Fruit fly (Drosophila melanogaster) whole organism, embryonic: ENCODE data around the gene DhpD.
A peak's percentile ranks its signal among the peaks of the same experiment; 100 is the strongest.

Experiments used
- BEAF-32 ChIP-seq: fragments of 200-800 bp; sonication (Bioruptor generic); optimal IDR thresholded peaks from 3 replicates; lab custom pipeline; 2017; ENCODE audit warnings: missing biosample characterization, missing genetic modification characterization, mild to moderate bottlenecking, moderate library complexity, missing genetic modification reagents
- CG10959 ChIP-seq: fragments of 200-800 bp; sonication (Bioruptor generic); IDR thresholded peaks from 2 replicates; pipeline ENCODE4 v1.3.6; 2022; ENCODE audit warnings: missing biosample characterization, missing genetic modification characterization
- CG11504 ChIP-seq: fragments of 200-800 bp; sonication (Bioruptor generic); optimal IDR thresholded peaks from 3 replicates; lab custom pipeline; 2019; ENCODE audit warnings: missing biosample characterization, mild to moderate bottlenecking, missing genetic modification characterization, moderate library complexity
- CG12659 ChIP-seq: fragments of 200-800 bp; sonication (Bioruptor generic); optimal IDR thresholded peaks from 3 replicates; lab custom pipeline; 2017; ENCODE audit warnings: mild to moderate bottlenecking, missing biosample characterization, missing genetic modification reagents, missing genetic modification characterization
- CG12769 ChIP-seq: fragments of 200-800 bp; sonication (Bioruptor generic); optimal IDR thresholded peaks from 2 replicates; lab custom pipeline; 2019; ENCODE audit warnings: missing biosample characterization, mild to moderate bottlenecking, missing genetic modification characterization, moderate library complexity
- CG13123 ChIP-seq: fragments of 200-800 bp; sonication (Bioruptor generic); optimal IDR thresholded peaks from 2 replicates; lab custom pipeline; 2016; ENCODE audit warnings: missing biosample characterization, missing genetic modification characterization
- CG13296 ChIP-seq: fragments of 200-800 bp; sonication (Bioruptor generic); optimal IDR thresholded peaks from 3 replicates; lab custom pipeline; 2018; ENCODE audit warnings: missing biosample characterization, mild to moderate bottlenecking, missing genetic modification characterization
- CG15073 ChIP-seq: fragments of 200-800 bp; sonication (Bioruptor generic); optimal IDR thresholded peaks from 2 replicates; lab custom pipeline; 2016; ENCODE audit warnings: missing biosample characterization, missing genetic modification characterization
- CG15269 ChIP-seq: fragments of 200-800 bp; sonication (Bioruptor generic); optimal IDR thresholded peaks from 2 replicates; lab custom pipeline; 2018; ENCODE audit warnings: missing biosample characterization, mild to moderate bottlenecking, missing genetic modification characterization, moderate library complexity
- CG18476 ChIP-seq: fragments of 200-800 bp; sonication (Bioruptor generic); optimal IDR thresholded peaks from 2 replicates; lab custom pipeline; 2016; ENCODE audit warnings: missing biosample characterization, mild to moderate bottlenecking, missing genetic modification characterization
- CG2889 ChIP-seq: fragments of 200-800 bp; sonication (Bioruptor generic); IDR thresholded peaks from 3 replicates; pipeline ENCODE4 v1.3.6; 2022; ENCODE audit warnings: missing biosample characterization, missing genetic modification characterization
- CG4404 ChIP-seq: fragments of 200-800 bp; sonication (Bioruptor generic); IDR thresholded peaks from 2 replicates; pipeline ENCODE4 v1.3.6; 2022; ENCODE audit warnings: missing biosample characterization, missing genetic modification characterization
- CG4730 ChIP-seq: fragments of 200-800 bp; sonication (Bioruptor generic); IDR thresholded peaks from 2 replicates; pipeline ENCODE4 v1.3.6; 2022; ENCODE audit warnings: missing biosample characterization, missing genetic modification characterization
- CG6175 ChIP-seq: fragments of 200-800 bp; sonication (Bioruptor generic); IDR thresholded peaks from 3 replicates; pipeline ENCODE4 v1.3.6; 2022; ENCODE audit warnings: missing biosample characterization, missing genetic modification characterization
- CG7786 ChIP-seq: fragments of 200-800 bp; sonication (Bioruptor generic); optimal IDR thresholded peaks from 2 replicates; lab custom pipeline; 2016; ENCODE audit warnings: missing biosample characterization, missing genetic modification characterization
- CG7928 ChIP-seq: fragments of 200-800 bp; sonication (Bioruptor generic); optimal IDR thresholded peaks from 2 replicates; lab custom pipeline; 2017; ENCODE audit warnings: missing biosample characterization, mild to moderate bottlenecking, missing genetic modification characterization
- CG9215 ChIP-seq: fragments of 200-800 bp; sonication (Bioruptor generic); IDR thresholded peaks from 2 replicates; pipeline ENCODE4 v1.3.6; 2022; ENCODE audit warnings: missing biosample characterization, missing genetic modification characterization
- CG9727 ChIP-seq: fragments of 200-800 bp; sonication (Bioruptor generic); optimal IDR thresholded peaks from 3 replicates; lab custom pipeline; 2017; ENCODE audit warnings: missing biosample characterization, mild to moderate bottlenecking, missing genetic modification characterization
- CHES-1-like ChIP-seq: fragments of 200-800 bp; sonication (Bioruptor generic); optimal IDR thresholded peaks from 2 replicates; lab custom pipeline; 2016; ENCODE audit warnings: missing biosample characterization, missing genetic modification characterization
- Deaf1 ChIP-seq: fragments of 200-800 bp; optimal IDR thresholded peaks from 3 replicates; lab custom pipeline; 2019; ENCODE audit warnings: missing biosample characterization, mild to moderate bottlenecking, missing genetic modification characterization, moderate library complexity
- Dp ChIP-seq: fragments of 200-800 bp; sonication (Bioruptor generic); optimal IDR thresholded peaks from 2 replicates; lab custom pipeline; 2018; ENCODE audit warnings: missing biosample characterization, mild to moderate bottlenecking, missing genetic modification characterization, moderate library complexity
- Gsc ChIP-seq: fragments of 200-800 bp; sonication (Bioruptor generic); IDR thresholded peaks from 2 replicates; pipeline ENCODE4 v1.3.6; 2022; ENCODE audit warnings: missing biosample characterization, missing genetic modification characterization
- Hr3 ChIP-seq: fragments of 200-800 bp; sonication (Bioruptor generic); optimal IDR thresholded peaks from 3 replicates; lab custom pipeline; 2016; ENCODE audit warnings: missing biosample characterization, missing genetic modification characterization
- Hr39 ChIP-seq: fragments of >200 bp; optimal IDR thresholded peaks from 2 replicates; lab custom pipeline; 2017
- Neu2 ChIP-seq: fragments of 200-800 bp; sonication (Bioruptor generic); optimal IDR thresholded peaks from 3 replicates; lab custom pipeline; 2016; ENCODE audit warnings: missing biosample characterization, missing genetic modification characterization, borderline replicate concordance
- NfI ChIP-seq: fragments of 200-800 bp; sonication (Bioruptor generic); optimal IDR thresholded peaks from 3 replicates; lab custom pipeline; 2018; ENCODE audit warnings: missing biosample characterization, mild to moderate bottlenecking, missing genetic modification characterization, moderate library complexity
- Pdp1 ChIP-seq, 2 experiments: fragments of 200-800 bp; sonication (Bioruptor generic); optimal IDR thresholded peaks; 3 replicates each; lab custom pipeline; 2016; ENCODE audit warnings: missing biosample characterization in 2 of 2, missing genetic modification characterization in 2 of 2, mild to moderate bottlenecking in 1 of 2, moderate library complexity in 1 of 2
- Side ChIP-seq: fragments of 200-800 bp; sonication (Bioruptor generic); optimal IDR thresholded peaks from 2 replicates; lab custom pipeline; 2016; ENCODE audit warnings: missing biosample characterization, missing genetic modification characterization
- ara ChIP-seq: fragments of 200-800 bp; sonication (Bioruptor generic); IDR thresholded peaks from 2 replicates; pipeline ENCODE4 v1.3.6; 2022; ENCODE audit warnings: missing biosample characterization, missing genetic modification characterization
- chif ChIP-seq, 2 experiments: fragments of 200-800 bp; sonication (Bioruptor generic); optimal IDR thresholded peaks; 3 replicates each; lab custom pipeline; 2016; ENCODE audit warnings: missing biosample characterization in 2 of 2, missing genetic modification characterization in 2 of 2
- chn ChIP-seq: fragments of 200-800 bp; sonication (Bioruptor generic); optimal IDR thresholded peaks from 2 replicates; lab custom pipeline; 2016; ENCODE audit warnings: missing biosample characterization, missing genetic modification characterization
- crc ChIP-seq: fragments of 200-800 bp; sonication (Bioruptor generic); optimal IDR thresholded peaks from 2 replicates; lab custom pipeline; 2016; ENCODE audit warnings: missing biosample characterization, missing genetic modification characterization
- cwo ChIP-seq: fragments of 200-800 bp; sonication (Bioruptor generic); optimal IDR thresholded peaks from 3 replicates; lab custom pipeline; 2017; ENCODE audit warnings: missing biosample characterization, missing genetic modification characterization, mild to moderate bottlenecking, moderate library complexity, missing genetic modification reagents
- dmrt99B ChIP-seq: fragments of 200-800 bp; sonication (Bioruptor generic); optimal IDR thresholded peaks from 2 replicates; lab custom pipeline; 2018; ENCODE audit warnings: missing biosample characterization, mild to moderate bottlenecking, missing genetic modification characterization, moderate library complexity
- fd96Cb ChIP-seq: fragments of 200-800 bp; sonication (Bioruptor generic); optimal IDR thresholded peaks from 2 replicates; lab custom pipeline; 2018; ENCODE audit warnings: missing biosample characterization, mild to moderate bottlenecking, missing genetic modification characterization, moderate library complexity
- ftz-f1 ChIP-seq: fragments of 200-800 bp; sonication (Bioruptor generic); optimal IDR thresholded peaks from 2 replicates; lab custom pipeline; 2016; ENCODE audit warnings: missing biosample characterization, missing genetic modification characterization
- gcm ChIP-seq: fragments of 200-800 bp; sonication (Bioruptor generic); optimal IDR thresholded peaks from 2 replicates; lab custom pipeline; 2019; ENCODE audit warnings: missing biosample characterization, mild to moderate bottlenecking, missing genetic modification characterization, moderate library complexity
- her ChIP-seq: fragments of 200-800 bp; sonication (Bioruptor generic); optimal IDR thresholded peaks from 2 replicates; lab custom pipeline; 2016; ENCODE audit warnings: missing biosample characterization, missing genetic modification characterization
- ken ChIP-seq: fragments of 200-800 bp; sonication (Bioruptor generic); IDR thresholded peaks from 3 replicates; pipeline ENCODE4 v1.3.6; 2022; ENCODE audit warnings: missing biosample characterization, missing genetic modification characterization
- nerfin-1 ChIP-seq: fragments of 200-800 bp; sonication (Bioruptor generic); optimal IDR thresholded peaks from 3 replicates; lab custom pipeline; 2019; ENCODE audit warnings: missing biosample characterization, mild to moderate bottlenecking, missing genetic modification characterization, moderate library complexity
- p53 ChIP-seq: fragments of 200-800 bp; sonication (Bioruptor generic); optimal IDR thresholded peaks from 2 replicates; lab custom pipeline; 2016; ENCODE audit warnings: missing biosample characterization, missing genetic modification characterization
- sens ChIP-seq: fragments of 200-800 bp; sonication (Bioruptor generic); peaks from one replicate; lab custom pipeline; 2016; ENCODE audit warnings: missing biosample characterization, missing genetic modification characterization
- slbo ChIP-seq: fragments of 200-800 bp; sonication (Bioruptor generic); IDR thresholded peaks from 2 replicates; pipeline ENCODE4 v1.3.6; 2022; ENCODE audit warnings: missing biosample characterization, missing genetic modification characterization
- sqz ChIP-seq: fragments of 200-800 bp; sonication (Bioruptor generic); optimal IDR thresholded peaks from 3 replicates; lab custom pipeline; 2018; ENCODE audit warnings: missing biosample characterization, mild to moderate bottlenecking, missing genetic modification characterization
- stc ChIP-seq: fragments of 200-800 bp; sonication (Bioruptor generic); IDR thresholded peaks from 2 replicates; pipeline ENCODE4 v1.3.6; 2022; ENCODE audit warnings: missing biosample characterization, missing genetic modification characterization
- sug ChIP-seq: fragments of 200-800 bp; optimal IDR thresholded peaks from 2 replicates; lab custom pipeline; 2019; ENCODE audit warnings: missing biosample characterization, mild to moderate bottlenecking, missing genetic modification characterization, moderate library complexity
- wdn ChIP-seq: fragments of 200-800 bp; sonication (Bioruptor generic); IDR thresholded peaks from 2 replicates; pipeline ENCODE4 v1.3.6; 2022; ENCODE audit warnings: missing biosample characterization, missing genetic modification characterization

The DhpD gene

dm6 chr3R:4232139-4233017, 3.3 kb upstream of the DhpD start, which contains the start of gene CG14641 (continued):
- TF ChIP-seq wdn (GFP tag; lab: Robert Waterston, UW) (no peak), Dp (GFP tag; lab: Kevin White, UChicago) (no peak), dmrt99B (tag; lab: Kevin White, UChicago) (no peak), sqz (GFP tag; lab: Kevin White, UChicago) (no peak)

- TF ChIP-seq sens (GFP tag; lab: Kevin White, UChicago) = peak; percentile 70
- no peak for TF ChIP-seq Hr39 (lab: Kevin White, UChicago)
- peak; percentile 78 for TF ChIP-seq sug
- no peak for TF ChIP-seq CG2889
- TF ChIP-seq ftz-f1 (GFP tag; lab: Kevin White, UChicago) = peak; percentile 72
- TF ChIP-seq CG12769 = peak; percentile 0
- TF ChIP-seq slbo (GFP tag; lab: Robert Waterston, UW) = no peak
Measured at dm6 chr3R:4228426-4228825, 612 bp downstream of the DhpD start.

dm6 chr3R:4220780-4221179, 8.3 kb downstream of the DhpD start:
- TF ChIP-seq CG4404 (GFP tag; lab: Robert Waterston, UW) (no peak), cwo (GFP tag; lab: Kevin White, UChicago) (no peak), CHES-1-like (GFP tag; lab: Kevin White, UChicago) (peak; percentile 59), CG9215 (GFP tag; lab: Robert Waterston, UW) (no peak), CG13296 (GFP tag; lab: Kevin White, UChicago) (no peak), NfI (GFP tag; lab: Kevin White, UChicago) (no peak), Pdp1 (GFP tag; optimal IDR thresholded peaks at IDR 0.05; lab: Kevin White, UChicago) (peak in 1 of 2 experiments; percentile 33), crc (GFP tag; lab: Kevin White, UChicago) (no peak), Side (GFP tag; lab: Kevin White, UChicago) (no peak), p53 (GFP tag; lab: Kevin White, UChicago) (no peak), chn (GFP tag; lab: Kevin White, UChicago) (peak; percentile 25), fd96Cb (tag; lab: Kevin White, UChicago) (no peak), BEAF-32 (GFP tag; lab: Kevin White, UChicago) (peak; percentile 98), stc (GFP tag; lab: Robert Waterston, UW) (no peak), CG12769 (no peak), gcm (no peak), nerfin-1 (tag; lab: Kevin White, UChicago) (no peak), CG9727 (GFP tag; lab: Kevin White, UChicago) (peak; percentile 20), CG7786 (GFP tag; lab: Kevin White, UChicago) (peak; percentile 36), chif (GFP tag; optimal IDR thresholded peaks at IDR 0.05; lab: Kevin White, UChicago) (peak; percentile 7 to 17), Deaf1 (tag; lab: Kevin White, UChicago) (peak; percentile 33), Gsc (no peak), Hr3 (GFP tag; lab: Kevin White, UChicago) (peak; percentile 20), ara (GFP tag; lab: Robert Waterston, UW) (no peak), CG18476 (GFP tag; lab: Kevin White, UChicago) (no peak), CG6175 (GFP tag; lab: Robert Waterston, UW) (no peak), her (GFP tag; lab: Kevin White, UChicago) (peak; percentile 71), CG15073 (GFP tag; lab: Kevin White, UChicago) (no peak), CG12659 (GFP tag; lab: Kevin White, UChicago) (peak; percentile 72), ken (no peak), CG11504 (tag; lab: Kevin White, UChicago) (no peak), CG4730 (GFP tag; lab: Robert Waterston, UW) (no peak), CG2889 (no peak), CG7928 (peak; percentile 99), CG15269 (tag; lab: Kevin White, UChicago) (no peak), CG10959 (GFP tag; lab: Robert Waterston, UW) (no peak), CG13123 (GFP tag; lab: Kevin White, UChicago) (no peak), Neu2 (GFP tag; lab: Kevin White, UChicago) (no peak)
